Fruit fly (Drosophila melanogaster) whole organism, pupa: ENCODE data around the gene Gcn5.

ENCODE experiments used
- CG10348 ChIP-seq: fragments of 200-800 bp; sonication (Bioruptor generic); IDR thresholded peaks from 2 replicates; pipeline ENCODE4 v1.3.6; 2022; ENCODE audit warnings: missing biosample characterization, missing genetic modification characterization
- CG12605 ChIP-seq: fragments of 200-800 bp; sonication (Bioruptor generic); IDR thresholded peaks from 2 replicates; pipeline ENCODE4 v1.3.6; 2022; ENCODE audit warnings: missing biosample characterization, missing genetic modification characterization
- CG13204 ChIP-seq: fragments of 200-800 bp; sonication (Bioruptor generic); optimal IDR thresholded peaks from 2 replicates; lab custom pipeline; 2018; ENCODE audit warnings: missing biosample characterization, mild to moderate bottlenecking, missing genetic modification characterization, moderate library complexity
- CG14655 ChIP-seq: fragments of 200-800 bp; sonication (Bioruptor generic); optimal IDR thresholded peaks from 3 replicates; lab custom pipeline; 2017; ENCODE audit warnings: mild to moderate bottlenecking, missing biosample characterization, missing genetic modification reagents, missing genetic modification characterization
- CG15710 ChIP-seq: fragments of 200-800 bp; sonication (Bioruptor generic); optimal IDR thresholded peaks from 2 replicates; lab custom pipeline; 2018; ENCODE audit warnings: missing biosample characterization, mild to moderate bottlenecking, missing genetic modification characterization, moderate library complexity
- CG17806 ChIP-seq: fragments of 200-800 bp; sonication (Bioruptor generic); optimal IDR thresholded peaks from 2 replicates; lab custom pipeline; 2018; ENCODE audit warnings: missing biosample characterization, mild to moderate bottlenecking, missing genetic modification characterization, moderate library complexity
- CG32121 ChIP-seq: fragments of 200-800 bp; sonication (Bioruptor generic); IDR thresholded peaks from 2 replicates; pipeline ENCODE4 v1.3.6; 2022; ENCODE audit warnings: missing biosample characterization, missing genetic modification characterization
- CG34367 ChIP-seq: fragments of 200-800 bp; sonication (Bioruptor generic); optimal IDR thresholded peaks from 2 replicates; lab custom pipeline; 2018; ENCODE audit warnings: missing biosample characterization, mild to moderate bottlenecking, missing genetic modification characterization
- CG4496 ChIP-seq: fragments of 200-800 bp; sonication (Bioruptor generic); IDR thresholded peaks from 3 replicates; pipeline ENCODE4 v1.3.6; 2022; ENCODE audit warnings: missing biosample characterization, missing genetic modification characterization
- CG8159 ChIP-seq: fragments of 200-800 bp; sonication (Bioruptor generic); optimal IDR thresholded peaks from 3 replicates; lab custom pipeline; 2018; ENCODE audit warnings: missing biosample characterization, mild to moderate bottlenecking, missing genetic modification characterization, moderate library complexity
- CG8301 ChIP-seq: fragments of 200-800 bp; sonication (Bioruptor generic); optimal IDR thresholded peaks from 2 replicates; lab custom pipeline; 2018; ENCODE audit warnings: missing biosample characterization, mild to moderate bottlenecking, missing genetic modification characterization
- CG9948 ChIP-seq: fragments of 200-800 bp; sonication (Bioruptor generic); optimal IDR thresholded peaks from 2 replicates; lab custom pipeline; 2018; ENCODE audit warnings: missing biosample characterization, mild to moderate bottlenecking, missing genetic modification characterization, moderate library complexity
- D1 ChIP-seq: fragments of 200-800 bp; sonication (Bioruptor generic); optimal IDR thresholded peaks from 2 replicates; lab custom pipeline; 2018; ENCODE audit warnings: missing biosample characterization, mild to moderate bottlenecking, missing genetic modification characterization, moderate library complexity
- EcR ChIP-seq: fragments of 200-800 bp; sonication (Bioruptor generic); optimal IDR thresholded peaks from 3 replicates; lab custom pipeline; 2019; ENCODE audit warnings: missing biosample characterization, missing genetic modification characterization, mild to moderate bottlenecking, moderate library complexity, missing genetic modification reagents
- Ets98B ChIP-seq: fragments of 200-800 bp; sonication (Bioruptor generic); IDR thresholded peaks from 2 replicates; pipeline ENCODE4 v1.3.6; 2022; ENCODE audit warnings: missing biosample characterization, missing genetic modification characterization
- Pif1A ChIP-seq: fragments of 200-800 bp; sonication (Bioruptor generic); optimal IDR thresholded peaks from 3 replicates; lab custom pipeline; 2016; ENCODE audit warnings: missing biosample characterization, missing genetic modification characterization
- Pif1B ChIP-seq: fragments of 200-800 bp; sonication (Bioruptor generic); optimal IDR thresholded peaks from 3 replicates; lab custom pipeline; 2016; ENCODE audit warnings: missing biosample characterization, missing genetic modification characterization
- Snoo ChIP-seq: fragments of 200-800 bp; sonication (Bioruptor generic); optimal IDR thresholded peaks from 3 replicates; lab custom pipeline; 2017; ENCODE audit warnings: missing biosample characterization, mild to moderate bottlenecking, missing genetic modification characterization, inconsistent platforms
- fd96Ca ChIP-seq: fragments of 200-800 bp; sonication (Bioruptor generic); IDR thresholded peaks from 3 replicates; pipeline ENCODE4 v1.3.6; 2022; ENCODE audit warnings: missing biosample characterization, missing genetic modification characterization
- gl ChIP-seq: fragments of 200-800 bp; sonication (Bioruptor generic); optimal IDR thresholded peaks from 2 replicates; lab custom pipeline; 2018; ENCODE audit warnings: missing biosample characterization, mild to moderate bottlenecking, missing genetic modification characterization
- rn ChIP-seq: fragments of 200-800 bp; sonication (Bioruptor generic); IDR thresholded peaks from 2 replicates; pipeline ENCODE4 v1.3.6; 2022; ENCODE audit warnings: missing biosample characterization, missing genetic modification characterization

Gene Gcn5

DNA sequence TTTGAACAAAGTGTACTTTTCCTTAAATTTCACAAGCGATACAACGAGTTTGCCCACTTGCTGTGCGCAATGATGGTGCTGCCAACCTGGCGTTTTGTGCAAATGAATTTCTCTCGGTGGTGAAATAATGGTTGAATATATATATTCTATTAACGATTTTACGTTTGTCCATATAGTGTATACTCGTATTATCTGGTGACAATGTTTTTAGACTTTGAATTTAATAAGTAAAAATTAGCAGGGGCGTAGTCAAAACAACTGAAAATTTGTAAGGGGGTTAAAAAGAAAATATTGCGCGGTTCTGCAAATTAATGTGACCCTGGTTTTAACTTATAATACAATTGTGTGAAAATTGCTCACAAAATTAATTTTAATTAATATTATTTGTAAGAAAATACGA is at the start of gene Gcn5, which contains the start of gene ver:
TSS of gene Gcn5 (minus strand) at position 74 of the 400 bp plus-strand sequence.
TSS of gene ver (plus strand) at position 47 of the 400 bp plus-strand sequence.
- TF ChIP-seq CG34367 (tag; lab: Kevin White, UChicago), result peak; percentile 91
- TF ChIP-seq CG8159, result peak; percentile 92
- TF ChIP-seq CG12605 (GFP tag; lab: Robert Waterston, UW), result peak; percentile 96
- peak; percentile 97 for TF ChIP-seq CG14655
- TF ChIP-seq Snoo, result peak; percentile 93
- peak; percentile 94 for TF ChIP-seq CG17806 (tag; lab: Kevin White, UChicago)
- TF ChIP-seq rn (GFP tag; lab: Robert Waterston, UW), result peak; percentile 95
- peak; percentile 98 for TF ChIP-seq CG32121 (GFP tag; lab: Robert Waterston, UW)
- peak; percentile 95 for TF ChIP-seq CG8301 (tag; lab: Kevin White, UChicago)
- TF ChIP-seq fd96Ca, result peak; percentile 96
- TF ChIP-seq D1 (tag; lab: Kevin White, UChicago), result no peak
- peak; percentile 93 for TF ChIP-seq CG9948 (tag; lab: Kevin White, UChicago)
- peak; percentile 97 for TF ChIP-seq Pif1B (GFP tag; lab: Kevin White, UChicago)
- TF ChIP-seq CG10348 (GFP tag; lab: Robert Waterston, UW), result peak; percentile 90
- peak; percentile 96 for TF ChIP-seq Pif1A
- peak; percentile 99 for TF ChIP-seq CG4496 (GFP tag; lab: Robert Waterston, UW)
- no peak for TF ChIP-seq CG13204 (GFP tag; lab: Kevin White, UChicago)
- TF ChIP-seq gl (tag; lab: Kevin White, UChicago), result peak; percentile 83
- peak; percentile 17 for TF ChIP-seq EcR
- TF ChIP-seq Ets98B (GFP tag; lab: Robert Waterston, UW), result peak; percentile 98
- peak; percentile 95 for TF ChIP-seq CG15710 (tag; lab: Kevin White, UChicago)
- TF ChIP-seq, all 21 proteins: peak for 19

- TF ChIP-seq CG10348 (GFP tag; lab: Robert Waterston, UW) (no peak), Pif1A (peak; percentile 1), CG14655 (peak; percentile 26), CG17806 (tag; lab: Kevin White, UChicago) (peak; percentile 8), EcR (no peak), CG34367 (tag; lab: Kevin White, UChicago) (peak; percentile 19), fd96Ca (no peak; the same call in 2 of the 3 replicates), Ets98B (GFP tag; lab: Robert Waterston, UW) (no peak), CG8159 (peak; percentile 35), CG32121 (GFP tag; lab: Robert Waterston, UW) (no peak), D1 (tag; lab: Kevin White, UChicago) (peak; percentile 87), CG12605 (GFP tag; lab: Robert Waterston, UW) (no peak), CG15710 (tag; lab: Kevin White, UChicago) (peak; percentile 59), Snoo (peak; percentile 41), CG8301 (tag; lab: Kevin White, UChicago) (no peak)
These were observed 48.6 kb upstream of the Gcn5 start, which contains the start of gene sowah for dm6 chr3L:12572366-12572765. TSS of gene sowah (minus strand) at chr3L:12572542.

DNA sequence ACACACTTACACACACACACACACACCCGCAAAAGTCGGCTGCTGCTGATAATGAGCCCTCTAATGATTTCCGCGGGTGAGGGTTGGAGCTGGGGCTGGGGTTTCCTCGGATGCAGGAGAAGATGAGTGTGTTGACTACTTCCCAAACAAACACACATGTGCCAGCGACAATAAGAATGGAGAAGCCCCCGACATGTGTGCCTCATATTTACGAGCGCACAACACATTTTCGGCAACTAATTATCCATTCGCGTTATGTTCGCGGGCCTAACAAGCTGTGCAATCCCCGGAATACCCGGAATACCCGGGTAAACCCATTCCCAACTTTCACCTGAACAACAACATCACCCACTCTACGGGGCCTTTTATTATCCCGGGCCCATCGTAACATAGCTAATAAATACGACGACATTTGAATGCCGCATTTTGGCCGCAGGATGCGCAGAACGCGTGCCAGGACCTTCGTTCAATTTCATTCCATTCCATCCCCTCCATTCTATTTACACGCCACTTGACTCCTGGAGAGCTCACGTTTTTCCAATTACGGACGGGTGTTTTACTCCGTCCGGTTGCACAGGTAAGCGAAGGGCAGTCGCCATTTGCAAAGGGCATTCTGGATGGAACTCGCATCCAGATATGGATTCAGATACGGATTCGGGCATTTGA is 42.4 kb upstream of the Gcn5 start:
- TF ChIP-seq CG34367 (tag; lab: Kevin White, UChicago), result no peak
- TF ChIP-seq CG8301 (tag; lab: Kevin White, UChicago), result no peak
- no peak for TF ChIP-seq CG13204 (GFP tag; lab: Kevin White, UChicago)
- TF ChIP-seq CG32121 (GFP tag; lab: Robert Waterston, UW), result no peak
- no peak for TF ChIP-seq Snoo
- no peak for TF ChIP-seq EcR
- TF ChIP-seq rn (GFP tag; lab: Robert Waterston, UW), result no peak
- no peak for TF ChIP-seq gl (tag; lab: Kevin White, UChicago)
- no peak for TF ChIP-seq D1 (tag; lab: Kevin White, UChicago)
- TF ChIP-seq Ets98B (GFP tag; lab: Robert Waterston, UW), result no peak
- no peak for TF ChIP-seq CG4496 (GFP tag; lab: Robert Waterston, UW)
- TF ChIP-seq Pif1B (GFP tag; lab: Kevin White, UChicago), result no peak
- TF ChIP-seq Pif1A, result no peak

DNA sequence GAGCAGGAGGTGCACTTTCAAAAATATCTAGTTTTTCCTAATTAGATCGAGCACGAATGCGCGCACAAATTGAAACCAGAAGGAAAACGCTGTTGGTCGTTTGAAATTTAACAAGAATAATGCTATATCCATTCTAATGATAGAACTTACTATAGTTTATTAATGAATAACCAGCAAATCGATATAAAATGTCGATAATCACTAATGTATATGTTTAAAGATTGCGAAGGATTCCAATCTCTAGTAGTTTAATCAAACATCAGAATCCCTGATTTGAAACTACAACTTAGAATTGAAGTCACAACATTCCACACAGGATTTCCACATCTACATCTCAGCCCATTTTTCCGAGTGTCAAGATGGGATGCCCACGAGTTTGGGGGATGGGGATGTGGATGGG is 41.6 kb upstream of the Gcn5 start:
- no peak for TF ChIP-seq CG13204 (GFP tag; lab: Kevin White, UChicago)
- TF ChIP-seq CG8301 (tag; lab: Kevin White, UChicago), result no peak
- TF ChIP-seq CG9948 (tag; lab: Kevin White, UChicago), result no peak

DNA sequence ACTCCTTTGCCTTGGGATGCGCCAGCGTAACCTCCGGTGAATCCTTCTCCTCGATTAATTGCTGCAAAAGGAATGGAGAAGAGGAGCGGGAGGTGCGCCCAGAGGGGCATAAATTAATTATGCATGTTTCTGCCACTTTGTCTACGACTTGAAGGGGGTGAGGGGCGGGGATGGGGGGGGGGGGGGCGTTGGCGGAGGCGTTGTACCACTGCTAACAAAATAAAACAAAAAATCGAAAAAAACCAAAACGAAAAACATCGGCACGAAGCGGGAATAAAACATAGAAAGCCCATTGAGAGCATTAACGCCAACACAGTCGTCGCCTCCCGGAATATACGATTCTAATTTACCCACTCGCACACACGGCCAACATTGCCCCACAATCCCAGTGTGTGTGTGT is 41.2 kb upstream of the Gcn5 start:
- TF ChIP-seq CG13204 (GFP tag; lab: Kevin White, UChicago) (no peak), CG4496 (GFP tag; lab: Robert Waterston, UW) (no peak), Pif1B (GFP tag; lab: Kevin White, UChicago) (no peak), CG10348 (GFP tag; lab: Robert Waterston, UW) (no peak), CG8159 (no peak), CG14655 (no peak), Ets98B (GFP tag; lab: Robert Waterston, UW) (no peak), Snoo (no peak), CG34367 (tag; lab: Kevin White, UChicago) (no peak), CG32121 (GFP tag; lab: Robert Waterston, UW) (no peak), CG15710 (tag; lab: Kevin White, UChicago) (no peak), CG12605 (GFP tag; lab: Robert Waterston, UW) (no peak), Pif1A (no peak), EcR (no peak), rn (GFP tag; lab: Robert Waterston, UW) (no peak), CG9948 (tag; lab: Kevin White, UChicago) (no peak), D1 (tag; lab: Kevin White, UChicago) (no peak), fd96Ca (no peak), CG17806 (tag; lab: Kevin White, UChicago) (no peak)
